Worm (Caenorhabditis elegans) whole organism, young adult: ENCODE data around the gene ZK1098.3.

Experiments used
- B0019.2 ChIP-seq: fragments of 200-800 bp; sonication (Bioruptor generic); conservative IDR thresholded peaks from 2 replicates; pipeline ENCODE4 v1.3.6; 2022; ENCODE audit warnings: missing genetic modification reagents, missing genetic modification characterization, missing compliant biosample characterization
- B0261.1 ChIP-seq: sonication (generic microtip); optimal IDR thresholded peaks from 2 replicates; lab custom pipeline; 2016; ENCODE audit warnings: mild to moderate bottlenecking, missing genetic modification characterization, moderate library complexity, missing compliant biosample characterization
- C06A6.2 ChIP-seq: fragments of 200-800 bp; sonication (Bioruptor generic); conservative IDR thresholded peaks from 2 replicates; pipeline ENCODE4 v1.3.6; 2022; ENCODE audit warnings: missing genetic modification characterization, missing compliant biosample characterization
- C17E4.6 ChIP-seq: fragments of 200-800 bp; sonication (Bioruptor generic); IDR thresholded peaks from 2 replicates; pipeline ENCODE4 v1.3.6; 2022; ENCODE audit warnings: missing genetic modification reagents, missing genetic modification characterization, missing compliant biosample characterization
- F23B12.7 ChIP-seq: sonication (generic microtip); optimal IDR thresholded peaks from 2 replicates; lab custom pipeline; 2017; ENCODE audit warnings: missing genetic modification characterization, mild to moderate bottlenecking, missing compliant biosample characterization, antibody characterized with exemption, moderate library complexity; ENCODE audit not compliant: insufficient read depth
- F39B2.1 ChIP-seq: fragments of 200-800 bp; sonication (Bioruptor generic); IDR thresholded peaks from 2 replicates; pipeline ENCODE4 v1.3.6; 2022; ENCODE audit warnings: missing genetic modification reagents, missing genetic modification characterization, missing compliant biosample characterization
- F52B5.7 ChIP-seq: sonication (generic microtip); optimal IDR thresholded peaks from 2 replicates; lab custom pipeline; 2016; ENCODE audit warnings: mild to moderate bottlenecking, missing genetic modification characterization, missing compliant biosample characterization
- F57C9.4 ChIP-seq: sonication (generic microtip); optimal IDR thresholded peaks from 2 replicates; lab custom pipeline; 2017; ENCODE audit warnings: mild to moderate bottlenecking, missing genetic modification characterization, missing compliant biosample characterization
- K12H6.12 ChIP-seq: fragments of 200-800 bp; sonication (Bioruptor generic); optimal IDR thresholded peaks from 2 replicates; lab custom pipeline; 2018; ENCODE audit warnings: mild to moderate bottlenecking, missing genetic modification characterization, missing compliant biosample characterization
- Y53F4B.3 ChIP-seq: fragments of 200-800 bp; sonication (Bioruptor generic); IDR thresholded peaks from 2 replicates; pipeline ENCODE4 v1.3.6; 2022; ENCODE audit warnings: missing genetic modification reagents, missing genetic modification characterization, missing compliant biosample characterization
- Y79H2A.3 ChIP-seq: fragments of 200-800 bp; sonication (Bioruptor generic); conservative IDR thresholded peaks from 2 replicates; pipeline ENCODE4 v1.3.6; 2022; ENCODE audit warnings: missing genetic modification reagents, missing genetic modification characterization, missing compliant biosample characterization
- Y95B8A.8 ChIP-seq: fragments of 200-800 bp; sonication (Bioruptor generic); IDR thresholded peaks from 2 replicates; pipeline ENCODE4 v1.3.6; 2022; ENCODE audit warnings: missing genetic modification reagents, missing genetic modification characterization, missing compliant biosample characterization
- ZK185.1 ChIP-seq: sonication (generic microtip); optimal IDR thresholded peaks from 2 replicates; lab custom pipeline; 2016; ENCODE audit warnings: mild to moderate bottlenecking, missing genetic modification characterization, missing compliant biosample characterization; ENCODE audit not compliant: poor library complexity, severe bottlenecking
- atf-7 ChIP-seq: sonication (generic microtip); optimal IDR thresholded peaks from 2 replicates; lab custom pipeline; 2017; ENCODE audit warnings: mild to moderate bottlenecking, missing genetic modification characterization, missing compliant biosample characterization
- athp-1 ChIP-seq: sonication (generic microtip); optimal IDR thresholded peaks from 2 replicates; lab custom pipeline; 2017; ENCODE audit warnings: mild to moderate bottlenecking, missing genetic modification characterization, missing compliant biosample characterization
- attf-5 ChIP-seq: fragments of 200-800 bp; sonication (Bioruptor generic); optimal IDR thresholded peaks from 2 replicates; lab custom pipeline; 2018; ENCODE audit warnings: mild to moderate bottlenecking, missing genetic modification characterization, missing compliant biosample characterization
- attf-6 ChIP-seq: fragments of 200-800 bp; sonication (Bioruptor generic); IDR thresholded peaks from 2 replicates; pipeline ENCODE4 v1.3.6; 2022; ENCODE audit warnings: missing genetic modification reagents, missing genetic modification characterization, missing compliant biosample characterization
- bed-2 ChIP-seq: fragments of 200-800 bp; sonication (Bioruptor generic); IDR thresholded peaks from 2 replicates; pipeline ENCODE4 v1.3.6; 2022; ENCODE audit warnings: missing genetic modification reagents, missing genetic modification characterization, missing compliant biosample characterization
- ccch-3 ChIP-seq: fragments of 200-800 bp; sonication (Bioruptor generic); optimal IDR thresholded peaks from 2 replicates; lab custom pipeline; 2018; ENCODE audit warnings: mild to moderate bottlenecking, missing genetic modification characterization, missing compliant biosample characterization
- ceh-40 ChIP-seq: fragments of 200-800 bp; sonication (Bioruptor generic); IDR thresholded peaks from 2 replicates; pipeline ENCODE4 v1.3.6; 2022; ENCODE audit warnings: missing genetic modification characterization, missing compliant biosample characterization
- ceh-91 ChIP-seq: fragments of 200-800 bp; sonication (Bioruptor generic); IDR thresholded peaks from 2 replicates; pipeline ENCODE4 v1.3.6; 2022; ENCODE audit warnings: missing genetic modification reagents, missing genetic modification characterization, missing compliant biosample characterization
- dpff-1 ChIP-seq: sonication (generic microtip); optimal IDR thresholded peaks from 2 replicates; lab custom pipeline; 2017; ENCODE audit warnings: mild to moderate bottlenecking, missing genetic modification characterization, missing compliant biosample characterization
- egl-44 ChIP-seq: fragments of 200-800 bp; sonication (Bioruptor generic); IDR thresholded peaks from 2 replicates; pipeline ENCODE4 v1.3.6; 2022; ENCODE audit warnings: missing genetic modification reagents, missing genetic modification characterization, missing compliant biosample characterization
- ekl-4 ChIP-seq: fragments of 200-800 bp; sonication (Bioruptor generic); IDR thresholded peaks from 2 replicates; pipeline ENCODE4 v1.3.6; 2022; ENCODE audit warnings: missing genetic modification reagents, missing genetic modification characterization, missing compliant biosample characterization
- ets-4 ChIP-seq: fragments of 200-800 bp; sonication (Bioruptor generic); optimal IDR thresholded peaks from 2 replicates; lab custom pipeline; 2018; ENCODE audit warnings: mild to moderate bottlenecking, missing genetic modification characterization, missing compliant biosample characterization
- gei-17 ChIP-seq: fragments of 200-800 bp; sonication (Bioruptor generic); optimal IDR thresholded peaks from 2 replicates; lab custom pipeline; 2018; ENCODE audit warnings: mild to moderate bottlenecking, missing genetic modification characterization, missing compliant biosample characterization
- let-526 ChIP-seq: fragments of 200-800 bp; sonication (Bioruptor generic); IDR thresholded peaks from 2 replicates; pipeline ENCODE4 v1.3.6; 2022; ENCODE audit warnings: missing genetic modification reagents, missing genetic modification characterization, missing compliant biosample characterization
- lin-35 ChIP-seq, 3 experiments: fragments of 150-350 bp in 2 of 3; sonication (generic microtip) in 1 of 3; optimal IDR thresholded peaks; 2 replicates each; lab custom pipeline; 2014 to 2018; ENCODE audit warnings: missing biosample characterization in 3 of 3, missing genetic modification characterization in 3 of 3, missing genetic modification reagents in 3 of 3
- lin-54 ChIP-seq: fragments of 200-800 bp; sonication (Bioruptor generic); optimal IDR thresholded peaks from 2 replicates; lab custom pipeline; 2018; ENCODE audit warnings: mild to moderate bottlenecking, missing genetic modification characterization, missing compliant biosample characterization
- lir-1 ChIP-seq: fragments of 200-800 bp; sonication (Bioruptor generic); conservative IDR thresholded peaks from 2 replicates; pipeline ENCODE4 v1.3.6; 2022; ENCODE audit warnings: missing genetic modification reagents, missing genetic modification characterization, missing compliant biosample characterization
- lsl-1 ChIP-seq: fragments of 200-800 bp; sonication (Bioruptor generic); optimal IDR thresholded peaks from 2 replicates; lab custom pipeline; 2018; ENCODE audit warnings: mild to moderate bottlenecking, missing genetic modification characterization, moderate library complexity, missing compliant biosample characterization
- lsy-27 ChIP-seq: sonication (generic microtip); optimal IDR thresholded peaks from 2 replicates; lab custom pipeline; 2017; ENCODE audit warnings: missing genetic modification characterization, mild to moderate bottlenecking, missing compliant biosample characterization, antibody characterized with exemption, missing genotype, borderline replicate concordance; ENCODE audit not compliant: insufficient read depth
- madf-3 ChIP-seq: fragments of 200-800 bp; sonication (Bioruptor generic); IDR thresholded peaks from 2 replicates; pipeline ENCODE4 v1.3.6; 2022; ENCODE audit warnings: missing genetic modification reagents, missing genetic modification characterization, missing compliant biosample characterization
- madf-6 ChIP-seq: fragments of 200-800 bp; sonication (Bioruptor generic); IDR thresholded peaks from 2 replicates; pipeline ENCODE4 v1.3.6; 2022; ENCODE audit warnings: missing genetic modification reagents, missing genetic modification characterization, missing compliant biosample characterization
- madf-8 ChIP-seq: fragments of 200-800 bp; sonication (Bioruptor generic); conservative IDR thresholded peaks from 2 replicates; pipeline ENCODE4 v1.3.6; 2022; ENCODE audit warnings: missing genetic modification reagents, missing genetic modification characterization, missing compliant biosample characterization
- mcd-1 ChIP-seq: fragments of 200-800 bp; sonication (Bioruptor generic); IDR thresholded peaks from 2 replicates; pipeline ENCODE4 v1.3.6; 2022; ENCODE audit warnings: missing genetic modification reagents, missing genetic modification characterization, missing compliant biosample characterization
- nfya-1 ChIP-seq: sonication (generic microtip); optimal IDR thresholded peaks from 2 replicates; lab custom pipeline; 2017; ENCODE audit warnings: antibody characterized with exemption, missing compliant biosample characterization, missing genetic modification characterization, borderline replicate concordance; ENCODE audit not compliant: insufficient read depth
- nhr-179 ChIP-seq: sonication (generic microtip); optimal IDR thresholded peaks from 2 replicates; lab custom pipeline; 2016; ENCODE audit warnings: mild to moderate bottlenecking, missing genetic modification characterization, missing compliant biosample characterization
- snpc-3.4 ChIP-seq: sonication (generic microtip); optimal IDR thresholded peaks from 2 replicates; lab custom pipeline; 2017; ENCODE audit warnings: missing genetic modification characterization, mild to moderate bottlenecking, missing compliant biosample characterization, antibody characterized with exemption, moderate library complexity, missing genotype, missing genetic modification reagents
- tbp1 ChIP-seq: fragments of 200-800 bp; sonication (Bioruptor generic); optimal IDR thresholded peaks from 2 replicates; lab custom pipeline; 2018; ENCODE audit warnings: mild to moderate bottlenecking, missing genetic modification characterization, missing compliant biosample characterization
- tlf-1 ChIP-seq: fragments of 200-800 bp; sonication (Bioruptor generic); optimal IDR thresholded peaks from 2 replicates; lab custom pipeline; 2018; ENCODE audit warnings: mild to moderate bottlenecking, missing genetic modification characterization, missing compliant biosample characterization
- zfh-2 ChIP-seq: fragments of 200-800 bp; sonication (Bioruptor generic); conservative IDR thresholded peaks from 2 replicates; pipeline ENCODE4 v1.3.6; 2022; ENCODE audit warnings: missing genetic modification reagents, missing genetic modification characterization, missing compliant biosample characterization
- ztf-18 ChIP-seq: sonication (generic microtip); optimal IDR thresholded peaks from 2 replicates; lab custom pipeline; 2016; ENCODE audit warnings: missing genotype, mild to moderate bottlenecking, missing genetic modification characterization, missing compliant biosample characterization
- ztf-25 ChIP-seq: fragments of 200-800 bp; sonication (Bioruptor generic); IDR thresholded peaks from 2 replicates; pipeline ENCODE4 v1.3.6; 2022; ENCODE audit warnings: missing genetic modification reagents, missing genetic modification characterization, missing compliant biosample characterization
- ztf-26 ChIP-seq: sonication (generic microtip); optimal IDR thresholded peaks from 2 replicates; lab custom pipeline; 2017; ENCODE audit warnings: missing genetic modification characterization, missing compliant biosample characterization
- ztf-3 ChIP-seq: fragments of 200-800 bp; sonication (Bioruptor generic); optimal IDR thresholded peaks from 2 replicates; lab custom pipeline; 2018; ENCODE audit warnings: mild to moderate bottlenecking, missing genetic modification characterization, missing compliant biosample characterization

Gene ZK1098.3

ce11 chrIII:9544820-9545219 lies 6.3 kb upstream of the ZK1098.3 start, which contains the start of gene ZK1098.12:
TSS of gene ZK1098.12 (plus strand) at chrIII:9545120.
- TF ChIP-seq ceh-40 (GFP tag; lab: Robert Waterston, UW), result no peak
- no peak for TF ChIP-seq ztf-26 (tag; lab: Kevin White, UChicago)
- no peak for TF ChIP-seq tlf-1
- TF ChIP-seq C17E4.6 (GFP tag; lab: Robert Waterston, UW), result no peak
- TF ChIP-seq lin-54 (GFP tag; lab: Kevin White, UChicago), result no peak
- no peak for TF ChIP-seq F39B2.1 (GFP tag; lab: Robert Waterston, UW)
- no peak for TF ChIP-seq nhr-179 (tag; lab: Kevin White, UChicago)
- no peak for TF ChIP-seq Y53F4B.3 (GFP tag; lab: Robert Waterston, UW)
- TF ChIP-seq ets-4 (GFP tag; lab: Kevin White, UChicago), result no peak
- TF ChIP-seq ztf-25 (GFP tag; lab: Robert Waterston, UW), result no peak
- TF ChIP-seq dpff-1 (tag; lab: Kevin White, UChicago), result no peak
- no peak for TF ChIP-seq attf-6
- no peak for TF ChIP-seq C06A6.2 (GFP tag; lab: Robert Waterston, UW)
- no peak for TF ChIP-seq F23B12.7 (tag; lab: Kevin White, UChicago)
- TF ChIP-seq nfya-1 (tag; lab: Kevin White, UChicago), result no peak
- no peak for TF ChIP-seq tbp1 (GFP tag; lab: Kevin White, UChicago)

- TF ChIP-seq F52B5.7 (tag; lab: Kevin White, UChicago), result no peak
- no peak for TF ChIP-seq B0019.2
- TF ChIP-seq ZK185.1 (tag; lab: Kevin White, UChicago), result no peak
- no peak for TF ChIP-seq F57C9.4 (tag; lab: Kevin White, UChicago)
- TF ChIP-seq ceh-91 (GFP tag; lab: Robert Waterston, UW), result no peak
- TF ChIP-seq gei-17 (GFP tag; lab: Kevin White, UChicago), result no peak
- no peak for TF ChIP-seq athp-1
- no peak for TF ChIP-seq bed-2
- TF ChIP-seq zfh-2 (GFP tag; lab: Robert Waterston, UW), result no peak
- no peak for TF ChIP-seq ekl-4 (GFP tag; lab: Robert Waterston, UW)
- no peak for TF ChIP-seq Y79H2A.3 (GFP tag; lab: Robert Waterston, UW)
- TF ChIP-seq egl-44 (GFP tag; lab: Robert Waterston, UW), result no peak
- no peak for TF ChIP-seq lir-1 (GFP tag; lab: Robert Waterston, UW)
- no peak for TF ChIP-seq snpc-3.4 (tag; lab: Kevin White, UChicago)
- TF ChIP-seq B0261.1 (tag; lab: Kevin White, UChicago), result no peak
- TF ChIP-seq ztf-3 (GFP tag; lab: Kevin White, UChicago), result no peak
- TF ChIP-seq madf-6, result no peak
- no peak for TF ChIP-seq tlf-1
These were observed 5.6 kb upstream of the ZK1098.3 start, which contains the start of gene ZK1098.9 for ce11 chrIII:9544125-9544524. TSS of gene ZK1098.9 (plus strand) at chrIII:9544425.

DNA sequence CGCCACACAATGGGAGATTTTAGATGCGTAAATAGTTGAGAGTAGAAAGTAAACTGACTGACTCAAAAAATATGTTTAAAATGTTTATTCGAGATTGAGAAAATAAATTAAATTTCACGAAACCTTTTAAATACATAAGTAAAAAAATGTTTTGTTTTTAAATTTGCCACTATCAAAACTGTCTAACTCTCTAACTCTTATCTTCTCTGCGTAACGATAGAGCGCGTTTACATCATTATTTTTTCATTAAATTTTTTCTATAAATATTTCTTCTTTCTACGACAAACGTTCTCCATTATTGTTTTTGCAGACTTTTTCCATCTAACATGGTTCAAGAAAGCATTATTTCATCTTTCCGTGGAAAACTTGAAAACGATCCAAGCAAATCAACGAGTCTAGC lies 4.3 kb upstream of the ZK1098.3 start, which contains the start of gene eif-2Balpha:
eif-2Balpha (plus strand) TSS at position 304 of the 400 bp plus-strand sequence.
- TF ChIP-seq mcd-1 (GFP tag; lab: Robert Waterston, UW) (peak; percentile 44; the same call in 1 of the 2 replicates), F57C9.4 (tag; lab: Kevin White, UChicago) (no peak), lsy-27 (tag; lab: Kevin White, UChicago) (no peak), attf-6 (no peak), C06A6.2 (GFP tag; lab: Robert Waterston, UW) (no peak), atf-7 (no peak), ztf-18 (tag; lab: Kevin White, UChicago) (no peak), madf-8 (GFP tag; lab: Robert Waterston, UW) (no peak), lsl-1 (peak; percentile 31), ccch-3 (no peak), lin-35 (GFP tag; optimal IDR thresholded peaks at IDR 0.05; lab: Kevin White, UChicago) (no peak), Y95B8A.8 (no peak), K12H6.12 (tag; lab: Kevin White, UChicago) (no peak), F52B5.7 (tag; lab: Kevin White, UChicago) (no peak), let-526 (GFP tag; lab: Robert Waterston, UW) (no peak), madf-3 (GFP tag; lab: Robert Waterston, UW) (no peak), egl-44 (GFP tag; lab: Robert Waterston, UW) (no peak), attf-5 (peak; percentile 18)
